Fruit fly (Drosophila melanogaster) S2 (cell line): ENCODE results near the gene Snoo.

ENCODE experiments used
- CG8478 ChIP-seq: fragments of >200 bp; optimal IDR thresholded peaks from 2 replicates; lab custom pipeline; 2018
- CTCF ChIP-seq, 2 experiments: fragments of >200 bp; optimal IDR thresholded peaks; 2 replicates each; lab custom pipeline; 2018

The Snoo gene

DNA sequence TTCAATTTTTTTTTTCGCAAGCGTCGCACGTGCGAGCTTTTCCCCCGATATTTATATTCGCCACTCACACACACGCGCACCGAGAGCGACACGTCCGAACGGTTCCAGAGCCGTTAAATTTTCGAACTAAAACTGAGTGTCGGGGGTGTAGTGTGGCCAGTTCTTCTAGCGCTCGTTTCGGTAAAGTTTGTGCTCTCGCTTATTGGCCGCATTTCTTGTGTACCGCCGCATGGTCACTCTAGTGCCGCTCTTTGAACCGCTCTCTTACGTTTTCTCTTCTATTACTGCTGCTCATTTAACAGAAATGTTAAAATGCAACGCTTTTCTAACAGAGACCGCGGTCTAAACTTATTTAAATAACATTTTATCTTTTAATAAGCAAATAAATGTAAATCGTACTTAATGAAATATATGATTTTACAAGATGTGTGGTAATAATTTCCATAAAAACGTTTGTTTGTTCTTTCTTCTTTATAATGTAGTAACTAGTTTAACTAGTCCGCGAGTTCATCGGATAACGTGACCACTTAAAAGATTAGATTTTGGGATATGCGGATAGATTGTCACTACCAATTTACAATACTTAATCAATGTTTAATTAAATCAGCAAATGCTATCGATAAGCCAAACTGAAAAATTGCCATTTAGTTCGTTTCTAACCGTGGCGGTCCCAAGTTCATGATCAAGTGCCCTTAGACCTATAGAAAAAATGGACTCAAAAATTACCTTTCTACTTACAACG is at the start of gene Snoo:
Gene Snoo (minus strand): TSS at position 138 of the 742 bp plus-strand sequence.
- TF ChIP-seq CG8478: no peak
- TF ChIP-seq CTCF (optimal IDR thresholded peaks at IDR 0.05; lab: Kevin White, UChicago): peak; percentile 43 to 52

DNA sequence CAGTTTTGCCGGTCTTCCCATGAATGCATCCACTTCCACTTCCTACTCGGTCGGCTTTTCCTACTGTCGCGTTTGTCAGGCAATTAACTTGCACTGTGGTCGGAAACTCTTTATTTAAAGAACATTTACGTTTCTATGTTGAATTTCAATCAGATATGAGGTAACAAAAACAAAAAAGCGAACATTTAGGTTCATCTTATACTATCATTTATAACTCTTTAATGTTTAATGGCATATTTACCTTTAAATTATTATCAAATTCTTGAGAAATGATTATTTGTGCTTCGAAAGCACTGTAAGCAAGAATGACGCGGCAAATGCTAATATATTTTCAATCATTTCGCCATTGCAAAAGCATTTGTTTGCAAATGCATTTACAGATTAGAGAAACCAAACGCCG is 49.8 kb upstream of the Snoo start:
- TF ChIP-seq CG8478 (no peak), CTCF (optimal IDR thresholded peaks at IDR 0.05; lab: Kevin White, UChicago) (no peak)

DNA sequence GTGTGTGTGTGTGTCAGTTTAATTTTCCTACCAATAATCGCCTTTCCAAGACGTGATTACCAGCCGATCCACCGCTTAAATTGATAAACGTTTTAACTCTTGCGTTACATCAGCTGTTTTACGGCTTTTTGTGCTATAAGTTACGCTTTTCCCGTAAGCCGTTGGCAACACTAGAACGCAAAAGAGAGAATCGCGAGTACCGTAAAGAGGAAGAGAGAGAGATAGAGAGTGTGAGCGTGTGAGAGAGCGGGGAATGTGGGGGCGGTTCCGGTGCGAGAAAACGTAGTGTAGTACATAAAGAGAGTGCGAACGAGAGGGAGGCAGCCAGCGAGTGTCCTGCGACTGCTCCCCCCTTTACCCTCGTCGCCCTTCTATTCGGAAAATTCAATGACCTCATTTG is 47.6 kb upstream of the Snoo start:
- TF ChIP-seq CTCF (optimal IDR thresholded peaks at IDR 0.05; lab: Kevin White, UChicago) (no peak), CG8478 (no peak)

DNA sequence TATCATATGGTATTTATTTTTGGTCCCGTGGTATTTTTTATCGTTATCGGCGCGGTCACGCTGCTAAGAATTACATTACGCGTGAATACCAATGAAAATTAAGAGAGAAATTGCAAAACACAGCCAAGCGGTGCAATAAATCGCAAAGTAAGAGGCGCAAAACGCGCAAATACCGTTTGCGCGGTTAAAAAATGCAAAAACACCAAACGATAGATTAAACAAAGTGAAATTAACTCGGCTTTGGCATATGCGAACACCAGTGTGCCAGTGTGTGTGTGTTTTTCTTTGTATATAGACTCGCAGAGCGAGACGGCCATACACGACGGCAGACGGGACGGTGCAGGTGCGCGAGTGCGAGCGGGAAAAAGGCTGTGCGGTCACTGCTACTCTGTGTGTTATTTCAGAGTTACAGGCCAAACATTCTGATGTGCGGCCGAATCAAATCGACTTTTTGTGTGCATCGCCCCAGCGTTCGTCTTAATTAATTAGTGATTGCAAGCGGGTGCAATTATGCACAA is 46.8 kb upstream of the Snoo start, which contains the start of gene Cka:
Gene Cka (plus strand): TSS at position 29 of the 518 bp plus-strand sequence.
- no peak for TF ChIP-seq CG8478
- TF ChIP-seq CTCF (optimal IDR thresholded peaks at IDR 0.05; lab: Kevin White, UChicago): peak in 1 of 2 experiments; percentile 32

DNA sequence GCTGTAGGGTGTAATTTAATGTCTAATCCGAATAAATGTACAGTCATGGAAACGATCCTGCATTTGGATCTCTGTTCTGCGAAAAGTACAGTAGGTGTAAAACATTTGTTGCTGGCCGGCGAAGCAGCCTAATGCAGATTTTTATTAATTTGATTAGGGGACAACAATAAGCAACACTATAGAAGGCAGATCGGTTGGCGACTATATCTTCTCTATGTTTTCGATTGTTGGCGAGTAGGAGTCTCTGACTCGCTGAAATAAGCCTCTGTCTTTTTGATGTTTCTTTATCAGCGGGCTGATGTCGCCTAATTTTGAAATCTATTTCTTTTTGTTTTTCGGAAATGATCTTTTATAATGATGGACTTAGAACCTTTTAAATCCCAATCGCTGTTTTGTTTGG is 46.1 kb upstream of the Snoo start:
- TF ChIP-seq CTCF (optimal IDR thresholded peaks at IDR 0.05; lab: Kevin White, UChicago) (no peak), CG8478 (no peak)

DNA sequence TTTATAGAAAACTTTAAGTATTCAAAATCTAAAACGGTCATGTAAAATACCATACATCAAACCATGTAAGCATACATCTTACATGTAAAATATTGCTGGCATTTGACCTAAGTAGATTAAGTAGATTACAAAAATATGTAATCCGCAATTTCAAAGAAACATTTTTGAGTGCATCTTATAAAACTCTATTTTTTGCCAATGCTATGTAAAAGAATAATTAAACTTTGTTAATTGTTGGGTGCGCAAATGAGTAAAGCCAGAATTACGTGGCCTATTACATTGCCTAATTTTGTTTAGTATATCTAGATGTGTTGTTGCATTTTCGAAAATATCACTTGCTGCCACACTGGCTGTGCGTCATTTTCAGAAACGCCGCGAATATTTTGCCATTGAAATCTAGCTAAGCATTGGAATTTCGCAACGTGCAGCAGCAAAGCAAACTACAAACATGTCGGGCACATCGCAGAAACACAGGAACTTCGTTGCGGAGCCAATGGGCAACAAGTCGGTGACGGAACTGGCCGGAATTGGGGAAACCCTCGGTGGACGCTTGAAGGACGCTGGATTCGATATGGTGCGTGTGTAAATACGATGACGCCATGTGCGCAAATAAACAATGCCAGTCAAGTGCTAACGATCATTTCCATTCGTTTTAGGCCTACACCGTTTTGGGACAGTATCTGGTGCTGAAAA is 45.3 kb upstream of the Snoo start, which contains the start of gene baf:
Gene baf (plus strand): TSS at position 303 of the 693 bp plus-strand sequence.
- TF ChIP-seq CTCF (optimal IDR thresholded peaks at IDR 0.05; lab: Kevin White, UChicago) (peak; percentile 22 to 40), CG8478 (no peak)

DNA sequence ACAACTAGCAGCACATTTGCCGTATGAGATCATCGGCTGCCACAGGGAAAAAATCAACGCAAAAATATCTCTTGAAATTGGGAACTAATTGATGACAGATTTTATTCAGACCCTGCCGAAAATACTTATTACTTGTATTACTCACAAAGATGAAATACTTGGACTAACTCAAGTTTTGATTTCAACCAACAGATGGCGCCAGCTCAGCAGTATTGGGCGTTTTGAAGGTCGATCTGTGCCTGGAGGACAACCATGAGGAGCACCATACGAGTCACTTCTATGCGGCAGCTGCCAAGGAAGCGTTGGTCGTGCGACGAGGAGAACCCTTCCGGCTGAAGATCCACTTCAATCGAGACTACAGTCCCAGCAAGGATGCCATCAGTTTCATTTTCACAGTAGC is 40.3 kb upstream of the Snoo start:
- TF ChIP-seq CTCF (optimal IDR thresholded peaks at IDR 0.05; lab: Kevin White, UChicago) (peak; percentile 76 to 80), CG8478 (no peak)

DNA sequence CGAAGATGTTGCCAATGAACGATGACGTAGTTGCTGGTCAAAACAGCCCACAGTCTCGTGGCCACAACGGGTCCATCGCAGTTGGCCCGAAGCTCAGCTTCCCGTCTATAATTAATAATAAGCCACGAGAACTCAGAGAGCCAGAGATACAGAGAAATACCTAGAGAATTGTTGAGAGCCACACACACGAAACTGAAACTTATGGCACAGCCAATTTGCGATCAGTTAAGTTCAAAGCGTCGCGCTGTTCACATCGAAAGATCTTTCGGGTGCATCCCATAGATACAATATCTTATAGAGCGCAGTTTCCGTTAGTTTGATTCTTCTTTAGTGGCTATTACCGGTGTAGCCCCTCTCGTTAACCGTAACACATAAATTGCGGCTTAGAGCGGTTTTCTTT is 28.6 kb upstream of the Snoo start:
- no peak for TF ChIP-seq CG8478
- no peak for TF ChIP-seq CTCF (optimal IDR thresholded peaks at IDR 0.05; lab: Kevin White, UChicago)

DNA sequence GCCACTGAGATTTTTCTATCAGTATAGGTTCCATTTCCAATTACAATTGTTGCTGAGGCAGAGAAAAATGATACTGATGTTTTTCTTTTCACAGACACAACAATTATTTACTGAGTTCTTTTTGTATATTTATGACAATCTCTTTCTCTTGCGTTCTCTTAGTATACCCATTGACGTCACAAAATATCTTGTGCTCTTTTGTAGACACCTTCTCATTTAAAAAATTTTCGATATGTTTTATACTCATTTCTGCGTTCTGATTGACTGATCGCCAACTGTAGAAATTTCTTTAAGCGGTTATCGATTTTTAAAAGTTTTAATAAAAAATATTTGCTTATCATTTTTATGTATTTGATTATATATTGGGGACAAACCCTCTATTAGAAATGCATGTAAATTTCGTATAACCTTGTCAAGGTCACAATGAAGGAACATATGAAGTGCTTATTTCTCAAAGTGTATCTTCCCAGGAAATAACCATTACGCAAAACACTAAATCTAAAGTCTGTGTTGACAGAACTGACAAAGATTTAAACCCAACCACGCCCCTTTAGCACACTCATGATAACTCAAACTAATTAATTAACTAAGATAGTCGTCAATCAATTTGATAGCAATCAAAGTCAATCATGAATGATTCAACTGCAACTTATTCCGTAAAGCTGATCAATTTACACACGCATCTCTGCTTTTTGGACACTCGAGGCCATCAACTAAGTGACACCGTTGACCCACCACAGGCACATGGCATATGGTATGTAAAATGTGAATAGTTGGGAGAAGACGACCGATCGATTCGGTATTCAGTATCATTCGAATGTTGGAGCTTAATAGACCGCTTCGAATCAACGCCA is 26.8 kb upstream of the Snoo start, which contains the start of the genes Glyat and Tg:
Gene Glyat (minus strand): TSS at position 51 of the 854 bp plus-strand sequence.
Gene Tg (plus strand): TSS at position 804 of the 854 bp plus-strand sequence.
- TF ChIP-seq CG8478: no peak
- no peak for TF ChIP-seq CTCF (optimal IDR thresholded peaks at IDR 0.05; lab: Kevin White, UChicago)

DNA sequence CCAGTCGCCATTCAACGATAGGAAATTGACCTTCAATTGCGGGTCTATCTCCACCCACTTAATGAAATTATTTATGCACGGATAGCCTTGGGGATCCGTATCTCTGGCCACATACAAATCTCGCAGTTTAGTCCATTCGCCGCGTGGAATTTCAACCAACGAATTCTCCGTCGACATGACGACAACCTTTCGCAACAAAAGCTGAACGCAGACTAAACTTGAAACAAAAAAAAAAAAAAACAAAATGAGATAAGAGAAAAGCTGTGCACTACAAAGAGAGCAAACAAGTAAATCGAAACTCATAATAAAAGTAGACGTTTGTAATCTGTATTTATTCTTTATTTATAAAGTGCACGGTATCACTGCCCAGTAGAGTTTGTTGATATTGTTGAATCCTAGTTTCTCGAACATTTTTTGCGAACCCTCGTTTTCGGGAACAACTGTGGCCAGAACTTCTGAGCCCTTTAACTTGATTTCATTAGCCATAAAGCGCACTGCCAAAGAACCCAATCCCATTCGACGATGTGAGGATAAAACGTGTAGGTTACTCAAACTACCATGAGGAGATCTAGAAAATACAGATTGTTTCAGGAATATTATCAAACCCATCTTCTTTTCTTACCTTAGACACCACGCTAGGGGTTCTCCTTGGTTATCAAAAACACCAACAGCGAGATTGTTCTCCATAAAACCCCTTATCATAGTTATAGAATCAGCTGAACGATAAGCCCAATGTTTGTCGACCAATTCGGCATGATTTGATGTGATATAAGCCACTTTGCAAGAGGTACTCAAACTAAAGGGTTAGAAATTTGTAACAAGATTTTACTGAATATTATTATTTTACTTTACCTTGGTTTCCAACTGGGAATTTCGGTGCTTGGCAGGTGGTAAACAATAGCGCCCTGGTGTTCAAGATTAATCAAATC is 25.6 kb upstream of the Snoo start, which contains the start of gene CG12560:
Gene CG12560 (minus strand): TSS at position 195 of the 929 bp plus-strand sequence.
- TF ChIP-seq CTCF (optimal IDR thresholded peaks at IDR 0.05; lab: Kevin White, UChicago): no peak
- TF ChIP-seq CG8478: no peak

DNA sequence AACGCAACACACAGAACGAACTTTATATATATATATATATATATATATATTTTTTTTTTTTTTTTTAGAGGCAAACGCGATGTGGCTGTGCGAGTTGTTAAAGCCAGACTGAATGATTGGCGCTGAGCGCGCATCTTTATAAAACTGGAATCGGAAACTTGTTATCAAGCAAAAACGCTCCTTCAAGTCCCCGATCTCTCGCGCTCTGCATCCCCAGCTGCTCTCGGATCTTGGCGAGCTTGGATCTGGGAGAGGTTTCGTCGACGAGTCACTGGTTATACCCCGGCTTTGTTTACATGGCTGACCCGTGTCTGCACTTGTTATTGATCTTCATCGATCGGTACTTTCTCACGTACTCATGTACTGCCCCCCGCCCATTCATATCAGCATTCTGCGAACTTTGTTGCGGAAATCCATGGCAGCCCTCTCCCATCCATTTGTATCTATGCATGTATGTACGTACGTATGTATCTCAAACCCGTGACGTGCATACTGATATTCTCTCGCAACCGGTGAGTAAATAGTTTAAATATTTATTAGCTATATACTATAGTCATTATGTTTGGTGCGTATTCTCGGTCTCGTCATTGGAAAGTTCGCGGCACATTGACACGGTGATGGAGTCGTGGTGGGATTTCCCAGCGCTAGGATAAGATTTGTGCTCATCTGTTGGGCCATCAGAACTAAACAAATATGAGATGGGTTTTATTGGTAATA is 23.3 kb upstream of the Snoo start, which contains the start of gene Spn28Dc:
Gene Spn28Dc (minus strand): TSS at position 51 of the 717 bp plus-strand sequence.
- TF ChIP-seq CTCF (optimal IDR thresholded peaks at IDR 0.05; lab: Kevin White, UChicago) (no peak), CG8478 (no peak)

DNA sequence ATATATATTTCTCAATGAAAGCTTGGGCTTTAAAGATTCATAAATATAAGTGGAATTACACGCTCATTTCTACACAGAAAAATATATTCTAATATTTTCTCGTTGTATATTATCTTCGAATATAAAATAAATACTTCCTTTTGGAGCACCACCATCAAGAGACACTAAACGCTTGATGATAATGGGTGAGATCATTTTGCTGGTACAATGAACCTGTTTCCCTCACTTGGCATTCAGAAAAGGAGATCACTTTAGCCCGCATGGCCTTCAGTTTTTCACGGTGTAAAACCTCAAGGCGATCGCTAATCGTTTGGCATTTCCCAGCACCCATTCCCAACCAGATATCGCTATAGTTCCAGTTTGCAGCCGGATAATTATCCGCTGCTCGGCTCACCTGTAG is 22.0 kb upstream of the Snoo start:
- no peak for TF ChIP-seq CG8478
- TF ChIP-seq CTCF (optimal IDR thresholded peaks at IDR 0.05; lab: Kevin White, UChicago): no peak

DNA sequence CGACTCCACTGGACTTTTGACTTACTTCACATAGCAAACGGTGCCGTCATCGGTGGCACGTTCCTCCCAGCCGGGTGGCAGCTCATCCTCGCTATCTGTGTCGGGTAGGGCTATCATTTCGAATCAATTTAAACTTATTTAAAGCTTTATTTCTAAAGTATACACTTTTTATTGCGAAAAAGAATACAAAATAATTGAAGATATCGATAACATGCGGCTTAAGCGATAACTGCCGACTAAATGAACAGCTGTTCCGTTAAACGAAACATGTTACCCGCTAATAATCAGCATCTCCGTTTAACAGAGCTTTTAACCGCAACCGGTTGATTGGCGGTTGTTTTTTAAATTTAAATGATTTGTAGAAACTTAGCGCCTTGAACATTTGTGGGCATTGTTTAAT is 20.1 kb upstream of the Snoo start, which contains the start of gene Wwox:
Gene Wwox (minus strand): TSS at position 215 of the 400 bp plus-strand sequence.
- TF ChIP-seq CTCF (optimal IDR thresholded peaks at IDR 0.05; lab: Kevin White, UChicago): no peak
- no peak for TF ChIP-seq CG8478
